Worm (Caenorhabditis elegans): ENCODE data around the gene K01D12.10.

ce11 chrV:12395699-12396098 is 10.3 kb upstream of the K01D12.10 start, which contains the start of gene twk-14:
- TF ChIP-seq let-607 (tag; optimal IDR thresholded peaks at IDR 0.05) (no peak), F57A8.1 (GFP tag; optimal IDR thresholded peaks at IDR 0.05) (no peak)

Measured in whole organism, young adult.